Worm (Caenorhabditis elegans) whole organism, mixed stage, embryonic: ENCODE measurements around the gene smc-5.

Experiments used
- ceh-83 ChIP-seq: fragments of 200-800 bp; sonication (Bioruptor generic); optimal IDR thresholded peaks from 2 replicates; lab custom pipeline; 2018; ENCODE audit warnings: mild to moderate bottlenecking, missing genetic modification characterization, missing compliant biosample characterization
- drap-1 ChIP-seq: fragments of 200-800 bp; sonication (Bioruptor generic); optimal IDR thresholded peaks from 3 replicates; lab custom pipeline; 2018; ENCODE audit warnings: mild to moderate bottlenecking, missing genetic modification characterization, missing compliant biosample characterization
- ham-2 ChIP-seq: fragments of 200-800 bp; sonication (Bioruptor generic); optimal IDR thresholded peaks from 2 replicates; lab custom pipeline; 2018; ENCODE audit warnings: mild to moderate bottlenecking, missing genetic modification characterization, missing compliant biosample characterization
- lin-13 ChIP-seq: fragments of 150-350 bp; optimal IDR thresholded peaks from 2 replicates; lab custom pipeline; 2014; ENCODE audit warnings: missing biosample characterization, missing genetic modification characterization
- lsy-2 ChIP-seq: fragments of 150-350 bp; optimal IDR thresholded peaks from 2 replicates; lab custom pipeline; 2014; ENCODE audit warnings: missing biosample characterization, missing genetic modification characterization
- nhr-12 ChIP-seq: fragments of 150-350 bp; optimal IDR thresholded peaks from 2 replicates; lab custom pipeline; 2014; ENCODE audit warnings: missing biosample characterization, missing genetic modification characterization
- pha-4 ChIP-seq: fragments of 150-350 bp; optimal IDR thresholded peaks from 2 replicates; lab custom pipeline; 2018; ENCODE audit warnings: missing biosample characterization, missing genetic modification reagents, missing genetic modification characterization
- snpc-4 ChIP-seq: fragments of 150-350 bp; optimal IDR thresholded peaks from 2 replicates; lab custom pipeline; 2014; ENCODE audit warnings: missing biosample characterization, missing genetic modification characterization
- unc-39 ChIP-seq: fragments of 150-350 bp; optimal IDR thresholded peaks from 2 replicates; lab custom pipeline; 2014; ENCODE audit warnings: missing biosample characterization, missing genetic modification characterization
- unc-62 ChIP-seq: fragments of 150-350 bp; optimal IDR thresholded peaks from 2 replicates; lab custom pipeline; 2014; ENCODE audit warnings: missing biosample characterization, missing genetic modification reagents, missing genetic modification characterization

- TF ChIP-seq drap-1 (GFP tag; lab: Kevin White, UChicago) (no peak), unc-39 (tag; lab: Kevin White, UChicago) (no peak), snpc-4 (tag; lab: Kevin White, UChicago) (no peak), pha-4 (tag; lab: Kevin White, UChicago) (no peak), ceh-83 (no peak), nhr-12 (tag; lab: Kevin White, UChicago) (no peak), ham-2 (GFP tag; lab: Kevin White, UChicago) (no peak), lsy-2 (tag; lab: Kevin White, UChicago) (no peak), unc-62 (no peak), lin-13 (tag; lab: Kevin White, UChicago) (no peak)
These were observed 5.0 kb downstream of the smc-5 start for ce11 chrII:5066967-5067366.
